Fruit fly (Drosophila melanogaster) whole organism, embryonic: ENCODE results near the gene nSMase.
A peak's percentile ranks its signal among the peaks of the same experiment; 100 is the strongest.

Experiments
- Asciz ChIP-seq: fragments of 200-800 bp; sonication (Bioruptor generic); optimal IDR thresholded peaks from 2 replicates; lab custom pipeline; 2017; ENCODE audit warnings: missing biosample characterization, mild to moderate bottlenecking, missing genetic modification characterization, missing genetic modification reagents
- Bteb2 ChIP-seq: fragments of 200-800 bp; sonication (Bioruptor generic); optimal IDR thresholded peaks from 2 replicates; lab custom pipeline; 2016; ENCODE audit warnings: missing biosample characterization, missing genetic modification characterization
- CG10267 ChIP-seq: fragments of 200-800 bp; sonication (Bioruptor generic); optimal IDR thresholded peaks from 2 replicates; lab custom pipeline; 2018; ENCODE audit warnings: missing biosample characterization, mild to moderate bottlenecking, missing genetic modification characterization, moderate library complexity
- CG12071 ChIP-seq: fragments of 200-800 bp; sonication (Bioruptor generic); optimal IDR thresholded peaks from 3 replicates; lab custom pipeline; 2018; ENCODE audit warnings: missing biosample characterization, mild to moderate bottlenecking, missing genetic modification characterization
- CG12659 ChIP-seq: fragments of 200-800 bp; sonication (Bioruptor generic); optimal IDR thresholded peaks from 3 replicates; lab custom pipeline; 2017; ENCODE audit warnings: mild to moderate bottlenecking, missing biosample characterization, missing genetic modification reagents, missing genetic modification characterization
- CG14014 ChIP-seq: fragments of 200-800 bp; sonication (Bioruptor generic); IDR thresholded peaks from 2 replicates; pipeline ENCODE4 v1.3.6; 2022; ENCODE audit warnings: missing biosample characterization, missing genetic modification characterization
- CG14710 ChIP-seq: fragments of 200-800 bp; sonication (Bioruptor generic); optimal IDR thresholded peaks from 3 replicates; lab custom pipeline; 2019; ENCODE audit warnings: missing biosample characterization, mild to moderate bottlenecking, missing genetic modification characterization, moderate library complexity
- CG15514 ChIP-seq: fragments of 200-800 bp; sonication (Bioruptor generic); optimal IDR thresholded peaks from 3 replicates; lab custom pipeline; 2017; ENCODE audit warnings: missing biosample characterization, missing genetic modification characterization, mild to moderate bottlenecking, moderate library complexity, missing genetic modification reagents
- CG1602 ChIP-seq: fragments of 200-800 bp; sonication (Bioruptor generic); optimal IDR thresholded peaks from 3 replicates; lab custom pipeline; 2016; ENCODE audit warnings: missing biosample characterization, missing genetic modification characterization
- CG17186 ChIP-seq: fragments of 200-800 bp; sonication (Bioruptor generic); optimal IDR thresholded peaks from 3 replicates; lab custom pipeline; 2017; ENCODE audit warnings: missing biosample characterization, missing genetic modification reagents, missing genetic modification characterization
- CG2199 ChIP-seq: fragments of 200-800 bp; sonication (Bioruptor generic); IDR thresholded peaks from 3 replicates; pipeline ENCODE4 v1.3.6; 2022; ENCODE audit warnings: missing biosample characterization, missing genetic modification characterization
- CG34376 ChIP-seq: fragments of 200-800 bp; sonication (Bioruptor generic); optimal IDR thresholded peaks from 2 replicates; lab custom pipeline; 2018; ENCODE audit warnings: missing biosample characterization, mild to moderate bottlenecking, missing genetic modification characterization
- CG43689 ChIP-seq: fragments of 200-800 bp; sonication (Bioruptor generic); IDR thresholded peaks from 2 replicates; pipeline ENCODE4 v1.3.6; 2022; ENCODE audit warnings: missing biosample characterization, missing genetic modification characterization
- CG6654 ChIP-seq: fragments of 200-800 bp; sonication (Bioruptor generic); optimal IDR thresholded peaks from 2 replicates; lab custom pipeline; 2017; ENCODE audit warnings: missing biosample characterization, mild to moderate bottlenecking, missing genetic modification characterization
- CG8359 ChIP-seq: fragments of 200-800 bp; sonication (Bioruptor generic); optimal IDR thresholded peaks from 2 replicates; lab custom pipeline; 2017; ENCODE audit warnings: missing biosample characterization, mild to moderate bottlenecking, missing genetic modification characterization, borderline replicate concordance
- CG8388 ChIP-seq: fragments of 200-800 bp; sonication (Bioruptor generic); optimal IDR thresholded peaks from 2 replicates; lab custom pipeline; 2019; ENCODE audit warnings: missing biosample characterization, mild to moderate bottlenecking, missing genetic modification characterization, moderate library complexity
- CG9437 ChIP-seq: fragments of 200-800 bp; sonication (Bioruptor generic); optimal IDR thresholded peaks from 2 replicates; lab custom pipeline; 2018; ENCODE audit warnings: missing biosample characterization, mild to moderate bottlenecking, missing genetic modification characterization
- CTCF ChIP-seq: fragments of 200-800 bp; sonication (Bioruptor generic); optimal IDR thresholded peaks from 2 replicates; lab custom pipeline; 2017; ENCODE audit warnings: missing biosample characterization, mild to moderate bottlenecking, missing genetic modification characterization, moderate library complexity
- Dbx ChIP-seq: fragments of 200-800 bp; sonication (Bioruptor generic); IDR thresholded peaks from 3 replicates; pipeline ENCODE4 v1.3.6; 2022; ENCODE audit warnings: missing biosample characterization, missing genetic modification characterization
- Dll ChIP-seq: fragments of 200-800 bp; sonication (Bioruptor generic); IDR thresholded peaks from 4 replicates; pipeline ENCODE4 v1.3.6; 2022; ENCODE audit warnings: missing biosample characterization, missing genetic modification characterization; ENCODE audit not compliant: partially characterized antibody
- Doc3 ChIP-seq: fragments of 200-800 bp; sonication (Bioruptor generic); IDR thresholded peaks from 3 replicates; pipeline ENCODE4 v1.3.6; 2022; ENCODE audit warnings: missing biosample characterization, missing genetic modification characterization; ENCODE audit not compliant: partially characterized antibody
- HmgD ChIP-seq: fragments of 200-800 bp; sonication (Bioruptor generic); optimal IDR thresholded peaks from 3 replicates; lab custom pipeline; 2016; ENCODE audit warnings: missing biosample characterization, missing genetic modification characterization
- Hmr ChIP-seq: fragments of 200-800 bp; sonication (Bioruptor generic); optimal IDR thresholded peaks from 3 replicates; lab custom pipeline; 2017; ENCODE audit warnings: mild to moderate bottlenecking, missing biosample characterization, missing genetic modification reagents, missing genetic modification characterization
- Lim3 ChIP-seq: fragments of 200-800 bp; sonication (Bioruptor generic); IDR thresholded peaks from 2 replicates; pipeline ENCODE4 v1.3.6; 2022; ENCODE audit warnings: missing biosample characterization, missing genetic modification characterization
- MBD-R2 ChIP-seq: fragments of 200-800 bp; sonication (Bioruptor generic); IDR thresholded peaks from 2 replicates; pipeline ENCODE4 v1.3.6; 2022; ENCODE audit warnings: missing biosample characterization, missing genetic modification characterization
- Mad ChIP-seq: fragments of 200-800 bp; sonication (Bioruptor generic); optimal IDR thresholded peaks from 2 replicates; lab custom pipeline; 2016; ENCODE audit warnings: missing biosample characterization, missing genetic modification characterization
- Max ChIP-seq: fragments of 200-800 bp; sonication (Bioruptor generic); optimal IDR thresholded peaks from 2 replicates; lab custom pipeline; 2016; ENCODE audit warnings: missing biosample characterization, mild to moderate bottlenecking, missing genetic modification characterization
- Med ChIP-seq: fragments of 200-800 bp; sonication (Bioruptor generic); peaks from one replicate; lab custom pipeline; 2016; ENCODE audit warnings: missing biosample characterization, missing genetic modification characterization, mild to moderate bottlenecking, inconsistent platforms, moderate library complexity
- Meics ChIP-seq: fragments of 200-800 bp; sonication (Bioruptor generic); optimal IDR thresholded peaks from 2 replicates; lab custom pipeline; 2017; ENCODE audit warnings: missing biosample characterization, mild to moderate bottlenecking, missing genetic modification characterization
- Pdp1 ChIP-seq, 2 experiments: fragments of 200-800 bp; sonication (Bioruptor generic); optimal IDR thresholded peaks; 3 replicates each; lab custom pipeline; 2016; ENCODE audit warnings: missing biosample characterization in 2 of 2, missing genetic modification characterization in 2 of 2, mild to moderate bottlenecking in 1 of 2, moderate library complexity in 1 of 2
- Ssrp ChIP-seq: fragments of 200-800 bp; sonication (Bioruptor generic); optimal IDR thresholded peaks from 2 replicates; lab custom pipeline; 2018; ENCODE audit warnings: missing biosample characterization, mild to moderate bottlenecking, missing genetic modification characterization, moderate library complexity
- Xbp1 ChIP-seq: fragments of 200-800 bp; sonication (Bioruptor generic); optimal IDR thresholded peaks from 3 replicates; lab custom pipeline; 2016; ENCODE audit warnings: missing biosample characterization, mild to moderate bottlenecking, missing genetic modification characterization
- dpn ChIP-seq, 2 experiments: fragments of 200-800 bp; sonication (Bioruptor generic); optimal IDR thresholded peaks; 3 replicates each; lab custom pipeline; 2016; ENCODE audit warnings: missing biosample characterization in 2 of 2, missing genetic modification characterization in 2 of 2
- en ChIP-seq: fragments of 200-800 bp; sonication (Bioruptor generic); optimal IDR thresholded peaks from 2 replicates; lab custom pipeline; 2016; ENCODE audit warnings: missing biosample characterization, missing genetic modification characterization
- hbn ChIP-seq: fragments of 200-800 bp; sonication (Bioruptor generic); IDR thresholded peaks from 2 replicates; pipeline ENCODE4 v1.3.6; 2022; ENCODE audit warnings: missing biosample characterization, missing genetic modification characterization; ENCODE audit not compliant: partially characterized antibody
- inv ChIP-seq: fragments of 200-800 bp; sonication (Bioruptor generic); IDR thresholded peaks from 2 replicates; pipeline ENCODE4 v1.3.6; 2022; ENCODE audit warnings: missing biosample characterization, missing genetic modification characterization; ENCODE audit not compliant: partially characterized antibody
- knrl ChIP-seq: fragments of 200-800 bp; sonication (Bioruptor generic); IDR thresholded peaks from 3 replicates; pipeline ENCODE4 v1.3.6; 2022; ENCODE audit warnings: missing biosample characterization, missing genetic modification characterization; ENCODE audit not compliant: partially characterized antibody
- lilli ChIP-seq: fragments of 200-800 bp; sonication (Bioruptor generic); optimal IDR thresholded peaks from 3 replicates; lab custom pipeline; 2016; ENCODE audit warnings: missing biosample characterization, missing genetic modification characterization
- mam ChIP-seq: fragments of 200-800 bp; sonication (Bioruptor generic); optimal IDR thresholded peaks from 3 replicates; lab custom pipeline; 2016; ENCODE audit warnings: missing biosample characterization, missing genetic modification characterization
- nerfin-1 ChIP-seq: fragments of 200-800 bp; sonication (Bioruptor generic); optimal IDR thresholded peaks from 3 replicates; lab custom pipeline; 2019; ENCODE audit warnings: missing biosample characterization, mild to moderate bottlenecking, missing genetic modification characterization, moderate library complexity
- nerfin-2 ChIP-seq: fragments of 200-800 bp; sonication (Bioruptor generic); IDR thresholded peaks from 2 replicates; pipeline ENCODE4 v1.3.6; 2022; ENCODE audit warnings: missing biosample characterization, missing genetic modification characterization; ENCODE audit not compliant: partially characterized antibody
- nom ChIP-seq: fragments of 200-800 bp; sonication (Bioruptor generic); optimal IDR thresholded peaks from 2 replicates; lab custom pipeline; 2017; ENCODE audit warnings: missing biosample characterization, missing genetic modification characterization, mild to moderate bottlenecking, moderate library complexity, missing genetic modification reagents
- sd ChIP-seq: fragments of 200-800 bp; sonication (Bioruptor generic); optimal IDR thresholded peaks from 3 replicates; lab custom pipeline; 2018; ENCODE audit warnings: missing biosample characterization, mild to moderate bottlenecking, missing genetic modification characterization, moderate library complexity
- sna ChIP-seq: fragments of 200-800 bp; sonication (Bioruptor generic); IDR thresholded peaks from 2 replicates; pipeline ENCODE4 v1.3.6; 2022; ENCODE audit warnings: missing biosample characterization, missing genetic modification characterization; ENCODE audit not compliant: partially characterized antibody
- ttk ChIP-seq: fragments of 200-800 bp; sonication (Bioruptor generic); IDR thresholded peaks from 2 replicates; pipeline ENCODE4 v2.1.2; 2022; ENCODE audit warnings: missing biosample characterization, missing genetic modification characterization
- vvl ChIP-seq: fragments of 200-800 bp; sonication (Bioruptor generic); IDR thresholded peaks from 2 replicates; pipeline ENCODE4 v1.3.6; 2022; ENCODE audit warnings: missing biosample characterization, missing genetic modification characterization
- zen ChIP-seq: fragments of 200-800 bp; sonication (Bioruptor generic); optimal IDR thresholded peaks from 3 replicates; lab custom pipeline; 2018; ENCODE audit warnings: missing biosample characterization, mild to moderate bottlenecking, missing genetic modification characterization, moderate library complexity

Gene nSMase

dm6 chr3L:3224740-3225719 is 6.1 kb downstream of the nSMase start, which contains the start of gene Larp4B (continued):
- 0 out of 3 replicates have a peak, but pooled peaks have one; percentile 17 for TF ChIP-seq CG2199
- no peak for TF ChIP-seq CG1602
- peak; percentile 22 for TF ChIP-seq Max (GFP tag; lab: Kevin White, UChicago)
- peak; percentile 46 for TF ChIP-seq CG9437 (GFP tag; lab: Kevin White, UChicago)
- peak; percentile 44; the same call in 1 of the 3 replicates for TF ChIP-seq Dbx
- TF ChIP-seq Ssrp (tag; lab: Kevin White, UChicago) = peak; percentile 14
- TF ChIP-seq CG8388 = no peak
- peak; percentile 11 for TF ChIP-seq nom (GFP tag; lab: Kevin White, UChicago)
- no peak for TF ChIP-seq Lim3 (GFP tag; lab: Robert Waterston, UW)
- TF ChIP-seq CG14710 (tag; lab: Kevin White, UChicago) = peak; percentile 43
- TF ChIP-seq CG6654 (GFP tag; lab: Kevin White, UChicago) = no peak
- TF ChIP-seq Meics (GFP tag; lab: Kevin White, UChicago) = peak; percentile 7
- TF ChIP-seq vvl = peak; percentile 84
- peak; percentile 35 for TF ChIP-seq HmgD
- no peak for TF ChIP-seq dpn (GFP tag; optimal IDR thresholded peaks at IDR 0.05; lab: Kevin White, UChicago)
- no peak for TF ChIP-seq ttk (GFP tag; lab: Robert Waterston, UW)
- peak; percentile 77 for TF ChIP-seq Dll (GFP tag; lab: Robert Waterston, UW)
- peak; percentile 37 for TF ChIP-seq sd (tag; lab: Kevin White, UChicago)
- TF ChIP-seq CG14014 (GFP tag; lab: Robert Waterston, UW) = 0 out of 2 replicates have a peak, but pooled peaks have one; percentile 27
- peak; percentile 21 for TF ChIP-seq Xbp1 (GFP tag; lab: Kevin White, UChicago)
- TF ChIP-seq CTCF (GFP tag; lab: Kevin White, UChicago) = peak; percentile 59
- peak; percentile 17 for TF ChIP-seq nerfin-1 (tag; lab: Kevin White, UChicago)
- TF ChIP-seq CG10267 = peak; percentile 24
- TF ChIP-seq Mad (GFP tag; lab: Kevin White, UChicago) = no peak
- TF ChIP-seq mam (GFP tag; lab: Kevin White, UChicago) = peak; percentile 28
- peak; percentile 53 for TF ChIP-seq lilli
- no peak for TF ChIP-seq CG8359 (GFP tag; lab: Kevin White, UChicago)
- TF ChIP-seq en = no peak
- TF ChIP-seq Pdp1 (GFP tag; optimal IDR thresholded peaks at IDR 0.05; lab: Kevin White, UChicago) = peak in 1 of 2 experiments; percentile 30
- no peak for TF ChIP-seq CG34376 (GFP tag; lab: Kevin White, UChicago)
- peak; percentile 77 for TF ChIP-seq Doc3 (GFP tag; lab: Robert Waterston, UW)
- peak; percentile 23; the same call in 1 of the 2 replicates for TF ChIP-seq MBD-R2 (GFP tag; lab: Robert Waterston, UW)
- TF ChIP-seq CG12071 (GFP tag; lab: Kevin White, UChicago) = no peak
- TF ChIP-seq nerfin-2 (GFP tag; lab: Robert Waterston, UW) = no peak
- TF ChIP-seq CG17186 = peak; percentile 42
- TF ChIP-seq inv = peak; percentile 59; the same call in 1 of the 2 replicates
- peak; percentile 76 for TF ChIP-seq knrl (GFP tag; lab: Robert Waterston, UW)
- peak; percentile 71 for TF ChIP-seq CG15514 (GFP tag; lab: Kevin White, UChicago)
- TF ChIP-seq CG43689 = no peak
- no peak for TF ChIP-seq Asciz (GFP tag; lab: Kevin White, UChicago)
- peak; percentile 85 for TF ChIP-seq Med
- TF ChIP-seq sna (GFP tag; lab: Robert Waterston, UW) = peak; percentile 66
- TF ChIP-seq Bteb2 = peak; percentile 33
- peak; percentile 64 for TF ChIP-seq hbn (GFP tag; lab: Robert Waterston, UW)
- peak; percentile 27 for TF ChIP-seq zen (tag; lab: Kevin White, UChicago)
- peak; percentile 27 for TF ChIP-seq CG12659 (GFP tag; lab: Kevin White, UChicago)
- peak; percentile 41 for TF ChIP-seq Hmr
